Fruit fly (Drosophila melanogaster): Measurements from ENCODE around the gene CG33159.
A peak's percentile ranks its signal among the peaks of the same experiment; 100 is the strongest.

The CG33159 gene

DNA sequence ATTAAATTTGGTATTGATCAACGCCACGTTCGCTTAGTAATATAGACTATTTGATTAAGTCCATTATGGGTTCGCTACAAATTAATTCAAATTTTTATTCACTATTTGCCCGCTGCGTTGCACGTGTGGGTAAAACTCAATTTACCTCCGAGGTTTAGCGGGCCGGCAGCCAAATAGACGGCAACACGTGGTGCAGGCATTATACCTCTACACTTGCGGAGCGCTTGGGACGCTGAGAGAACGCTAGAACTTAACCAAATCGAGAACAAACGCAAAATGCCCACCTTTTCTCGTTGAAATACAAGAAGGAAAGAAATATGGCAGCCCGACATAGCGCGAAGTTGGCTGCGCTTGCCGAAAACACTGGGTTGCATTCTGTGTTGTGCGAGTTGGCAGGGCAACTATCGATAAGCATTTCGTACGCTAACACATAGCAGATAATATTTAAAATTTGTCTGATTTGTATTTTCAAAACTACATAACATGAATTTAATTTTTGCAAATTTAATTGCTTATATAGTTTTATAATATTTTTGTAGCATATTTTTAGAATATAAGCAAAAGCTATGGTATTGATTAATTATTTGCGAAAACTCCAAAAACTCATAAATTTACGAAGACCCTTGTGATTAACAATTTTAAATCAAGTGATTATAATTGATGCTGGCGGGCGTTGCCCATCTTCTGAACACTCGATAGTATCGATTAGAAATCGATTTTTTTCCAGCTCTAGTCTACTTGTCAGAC, 18.6 kb upstream of the CG33159 start, which contains the start of the genes RpL28 and eIF1 (continued):
- TF ChIP-seq ss (GFP tag; optimal IDR thresholded peaks at IDR 0.05) (peak; percentile 29 to 89), acj6 (GFP tag; optimal IDR thresholded peaks at IDR 0.05) (peak; percentile 88), Hr4 (GFP tag; optimal IDR thresholded peaks at IDR 0.05) (no peak), Smox (GFP tag; optimal IDR thresholded peaks at IDR 0.05) (no peak), Hr38 (GFP tag; optimal IDR thresholded peaks at IDR 0.05) (no peak), CG9139 (GFP tag; optimal IDR thresholded peaks at IDR 0.05) (no peak), CG11294 (GFP tag; IDR thresholded peaks at IDR 0.05) (peak; percentile 32), Sox14 (GFP tag; optimal IDR thresholded peaks at IDR 0.05) (peak; percentile 75), CG3032 (tag; optimal IDR thresholded peaks at IDR 0.05) (peak; percentile 79), CG34406 (GFP tag; optimal IDR thresholded peaks at IDR 0.05) (peak; percentile 83), dsx (GFP tag; optimal IDR thresholded peaks at IDR 0.05; ENCODE audit: poor library complexity, severe bottlenecking) (peak; percentile 5), fkh (GFP tag; optimal IDR thresholded peaks at IDR 0.05) (peak; percentile 34), CG8319 (GFP tag; optimal IDR thresholded peaks at IDR 0.05) (peak; percentile 84), Eip78C (GFP tag) (peak; percentile 96), CG16779 (tag; optimal IDR thresholded peaks at IDR 0.05) (peak; percentile 77)

DNA sequence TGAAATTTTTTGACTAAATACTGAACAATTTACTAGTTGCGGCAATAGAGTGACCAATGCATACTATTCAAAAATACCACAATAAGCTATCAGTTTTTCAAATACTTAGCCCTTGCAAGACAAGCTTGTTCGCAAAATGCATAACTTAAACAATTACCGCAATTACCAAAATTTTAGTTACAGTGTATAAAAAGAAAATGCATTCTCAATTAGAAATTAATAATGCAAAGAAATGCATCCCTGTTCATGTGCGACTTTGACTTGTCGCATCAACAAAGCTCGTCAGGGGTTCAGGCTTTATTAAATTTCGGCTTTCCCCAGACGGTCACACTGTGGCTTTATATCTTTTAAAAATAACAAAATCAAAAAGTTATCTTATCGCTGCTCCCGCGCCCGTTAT, 14.6 kb upstream of the CG33159 start, which contains the start of the genes hob and nSMase:
Gene hob (minus strand): TSS at position 62 of the 400 bp plus-strand sequence.
Gene nSMase (plus strand): TSS at position 298 of the 400 bp plus-strand sequence.
- TF ChIP-seq svp (GFP tag) = peak; percentile 80
- no peak for TF ChIP-seq CG6854 (GFP tag; optimal IDR thresholded peaks at IDR 0.05)

dm6 chr3L:3208895-3209294, 4.6 kb upstream of the CG33159 start, which contains the start of the genes CG32269 and CG32270:
CG32269 (minus strand) TSS chr3L:3208985.
CG32270 (minus strand) TSS chr3L:3208985.
- TF ChIP-seq CG6276 (GFP tag; optimal IDR thresholded peaks at IDR 0.05) (no peak), CG1621 (tag; optimal IDR thresholded peaks at IDR 0.05) (no peak), pdm3 (GFP tag; optimal IDR thresholded peaks at IDR 0.05) (no peak), Lpt (GFP tag; optimal IDR thresholded peaks at IDR 0.05) (no peak), CG6808 (GFP tag; optimal IDR thresholded peaks at IDR 0.05) (no peak), OdsH (GFP tag; optimal IDR thresholded peaks at IDR 0.05) (no peak), dac (GFP tag; optimal IDR thresholded peaks at IDR 0.05) (no peak), CG34406 (GFP tag; optimal IDR thresholded peaks at IDR 0.05) (no peak), fd59A (GFP tag; optimal IDR thresholded peaks at IDR 0.05) (no peak), topi (GFP tag; optimal IDR thresholded peaks at IDR 0.05) (no peak), Gug (GFP tag; IDR thresholded peaks at IDR 0.05) (no peak), CG7368 (GFP tag; optimal IDR thresholded peaks at IDR 0.05) (no peak), Blimp-1 (GFP tag; optimal IDR thresholded peaks at IDR 0.05) (no peak), CG6854 (GFP tag; optimal IDR thresholded peaks at IDR 0.05) (no peak), CG4318 (GFP tag; optimal IDR thresholded peaks at IDR 0.05) (no peak)

DNA sequence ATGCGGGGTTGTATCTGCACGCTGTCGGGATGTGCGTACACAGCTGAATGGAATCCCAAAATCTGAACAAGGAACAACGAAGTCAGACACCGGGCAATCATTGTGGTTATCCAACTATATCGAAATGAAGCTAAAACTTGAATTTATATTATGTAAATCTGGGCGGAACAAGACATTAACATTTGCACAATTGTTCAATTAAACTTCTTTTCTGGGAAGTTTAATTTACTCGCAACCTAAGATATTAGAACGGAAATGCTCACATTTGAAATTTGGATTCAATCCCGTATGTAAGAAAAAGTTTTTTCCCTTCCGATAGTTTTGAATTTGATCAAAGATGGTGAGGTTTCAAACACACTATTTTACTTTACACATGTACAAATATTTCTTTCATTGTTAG, 2.0 kb upstream of the CG33159 start, which contains the start of gene CG33160:
Gene CG33160 (minus strand): TSS at position 101 of the 400 bp plus-strand sequence.
- TF ChIP-seq spab (GFP tag; optimal IDR thresholded peaks at IDR 0.05) = no peak
- TF ChIP-seq Blimp-1 (GFP tag; optimal IDR thresholded peaks at IDR 0.05) = no peak
- no peak for TF ChIP-seq CG8319 (GFP tag; optimal IDR thresholded peaks at IDR 0.05)
- TF ChIP-seq CG4318 (GFP tag; optimal IDR thresholded peaks at IDR 0.05) = no peak
- no peak for TF ChIP-seq achi (GFP tag; optimal IDR thresholded peaks at IDR 0.05)
- no peak for TF ChIP-seq fd85E (GFP tag; optimal IDR thresholded peaks at IDR 0.05)
- TF ChIP-seq CG11902 (GFP tag; optimal IDR thresholded peaks at IDR 0.05) = no peak
- no peak for TF ChIP-seq Met (GFP tag; optimal IDR thresholded peaks at IDR 0.05)
- no peak for TF ChIP-seq lz (GFP tag; optimal IDR thresholded peaks at IDR 0.05)
- TF ChIP-seq CG31627 (GFP tag; optimal IDR thresholded peaks at IDR 0.05) = no peak
- no peak for TF ChIP-seq Sox14 (GFP tag; optimal IDR thresholded peaks at IDR 0.05)
- TF ChIP-seq cyc (GFP tag; optimal IDR thresholded peaks at IDR 0.05) = no peak
- no peak for TF ChIP-seq esn (GFP tag; optimal IDR thresholded peaks at IDR 0.05)
- no peak for TF ChIP-seq vri (GFP tag; optimal IDR thresholded peaks at IDR 0.05)
- TF ChIP-seq Hr39 (GFP tag; optimal IDR thresholded peaks at IDR 0.05) = no peak
- no peak for TF ChIP-seq OdsH (GFP tag; optimal IDR thresholded peaks at IDR 0.05)
